Fruit fly (Drosophila melanogaster) whole organism, embryonic: Measurements from ENCODE around the gene CG3078.
A peak's percentile ranks its signal among the peaks of the same experiment; 100 is the strongest.

Experiments
- ATbp ChIP-seq: fragments of 200-800 bp; sonication (Bioruptor generic); optimal IDR thresholded peaks from 2 replicates; lab custom pipeline; 2017; ENCODE audit warnings: missing biosample characterization, mild to moderate bottlenecking, missing genetic modification characterization, missing genetic modification reagents
- CG10959 ChIP-seq: fragments of 200-800 bp; sonication (Bioruptor generic); IDR thresholded peaks from 2 replicates; pipeline ENCODE4 v1.3.6; 2022; ENCODE audit warnings: missing biosample characterization, missing genetic modification characterization
- CG10979 ChIP-seq: fragments of 200-800 bp; sonication (Bioruptor generic); optimal IDR thresholded peaks from 2 replicates; lab custom pipeline; 2018; ENCODE audit warnings: missing biosample characterization, mild to moderate bottlenecking, missing genetic modification characterization, moderate library complexity
- CG11456 ChIP-seq: fragments of 200-800 bp; sonication (Bioruptor generic); IDR thresholded peaks from 3 replicates; pipeline ENCODE4 v1.3.6; 2022; ENCODE audit warnings: missing biosample characterization, missing genetic modification characterization
- CG11696 ChIP-seq: fragments of 200-800 bp; sonication (Bioruptor generic); IDR thresholded peaks from 2 replicates; pipeline ENCODE4 v1.3.6; 2022; ENCODE audit warnings: missing biosample characterization, missing genetic modification characterization
- CG12299 ChIP-seq: fragments of 200-800 bp; sonication (Bioruptor generic); optimal IDR thresholded peaks from 2 replicates; lab custom pipeline; 2018; ENCODE audit warnings: missing biosample characterization, mild to moderate bottlenecking, missing genetic modification characterization
- CG1233 ChIP-seq: fragments of 200-800 bp; sonication (Bioruptor generic); optimal IDR thresholded peaks from 4 replicates; lab custom pipeline; 2018; ENCODE audit warnings: missing biosample characterization, mild to moderate bottlenecking, missing genetic modification characterization
- CG13424 ChIP-seq: fragments of 200-800 bp; sonication (Bioruptor generic); optimal IDR thresholded peaks from 2 replicates; lab custom pipeline; 2019; ENCODE audit warnings: missing biosample characterization, mild to moderate bottlenecking, missing genetic modification characterization, moderate library complexity
- CG14860 ChIP-seq: fragments of 200-800 bp; sonication (Bioruptor generic); IDR thresholded peaks from 3 replicates; pipeline ENCODE4 v1.3.6; 2022; ENCODE audit warnings: missing biosample characterization, missing genetic modification characterization; ENCODE audit not compliant: partially characterized antibody
- CG15269 ChIP-seq: fragments of 200-800 bp; sonication (Bioruptor generic); optimal IDR thresholded peaks from 2 replicates; lab custom pipeline; 2018; ENCODE audit warnings: missing biosample characterization, mild to moderate bottlenecking, missing genetic modification characterization, moderate library complexity
- CG16813 ChIP-seq: fragments of 200-800 bp; sonication (Bioruptor generic); IDR thresholded peaks from 3 replicates; pipeline ENCODE4 v1.3.6; 2022; ENCODE audit warnings: missing biosample characterization, missing genetic modification characterization; ENCODE audit not compliant: partially characterized antibody
- CG31224 ChIP-seq: fragments of 200-800 bp; sonication (Bioruptor generic); IDR thresholded peaks from 2 replicates; pipeline ENCODE4 v1.3.6; 2022; ENCODE audit warnings: missing biosample characterization, missing genetic modification characterization
- CG7556 ChIP-seq: fragments of 200-800 bp; sonication (Bioruptor generic); optimal IDR thresholded peaks from 2 replicates; lab custom pipeline; 2017; ENCODE audit warnings: missing biosample characterization, mild to moderate bottlenecking, missing genetic modification characterization
- CG8290 ChIP-seq, 3 experiments: fragments of 200-800 bp; sonication (Bioruptor generic); optimal IDR thresholded peaks; 2 replicates each; lab custom pipeline; 2016 to 2019; ENCODE audit warnings: missing biosample characterization in 3 of 3, missing genetic modification characterization in 3 of 3, mild to moderate bottlenecking in 2 of 3, moderate library complexity in 1 of 3
- CG9215 ChIP-seq: fragments of 200-800 bp; sonication (Bioruptor generic); IDR thresholded peaks from 2 replicates; pipeline ENCODE4 v1.3.6; 2022; ENCODE audit warnings: missing biosample characterization, missing genetic modification characterization
- CG9727 ChIP-seq: fragments of 200-800 bp; sonication (Bioruptor generic); optimal IDR thresholded peaks from 3 replicates; lab custom pipeline; 2017; ENCODE audit warnings: missing biosample characterization, mild to moderate bottlenecking, missing genetic modification characterization
- CkIIα-i1 ChIP-seq: fragments of 200-800 bp; sonication (Bioruptor generic); IDR thresholded peaks from 2 replicates; pipeline ENCODE4 v1.3.6; 2022; ENCODE audit warnings: missing biosample characterization, missing genetic modification characterization
- D19A ChIP-seq: fragments of 200-800 bp; optimal IDR thresholded peaks from 3 replicates; lab custom pipeline; 2019; ENCODE audit warnings: missing biosample characterization, mild to moderate bottlenecking, missing genetic modification characterization, moderate library complexity
- Dbx ChIP-seq: fragments of 200-800 bp; sonication (Bioruptor generic); IDR thresholded peaks from 3 replicates; pipeline ENCODE4 v1.3.6; 2022; ENCODE audit warnings: missing biosample characterization, missing genetic modification characterization
- E2f2 ChIP-seq: fragments of 200-800 bp; sonication (Bioruptor generic); IDR thresholded peaks from 2 replicates; pipeline ENCODE4 v1.3.6; 2022; ENCODE audit warnings: missing biosample characterization, missing genetic modification characterization
- HmgZ ChIP-seq: fragments of 200-800 bp; sonication (Bioruptor generic); optimal IDR thresholded peaks from 2 replicates; lab custom pipeline; 2018; ENCODE audit warnings: missing biosample characterization, mild to moderate bottlenecking, missing genetic modification characterization
- MESR4 ChIP-seq: fragments of 200-800 bp; sonication (Bioruptor generic); optimal IDR thresholded peaks from 2 replicates; lab custom pipeline; 2018; ENCODE audit warnings: missing biosample characterization, mild to moderate bottlenecking, missing genetic modification characterization, moderate library complexity
- Myb ChIP-seq: fragments of 200-800 bp; sonication (Bioruptor generic); optimal IDR thresholded peaks from 2 replicates; lab custom pipeline; 2016; ENCODE audit warnings: missing biosample characterization, missing genetic modification characterization
- NK7.1 ChIP-seq: fragments of 200-800 bp; sonication (Bioruptor generic); optimal IDR thresholded peaks from 3 replicates; lab custom pipeline; 2016; ENCODE audit warnings: missing biosample characterization, missing genetic modification characterization
- Opbp ChIP-seq: fragments of 200-800 bp; sonication (Bioruptor generic); IDR thresholded peaks from 3 replicates; pipeline ENCODE4 v1.3.6; 2022; ENCODE audit warnings: missing biosample characterization, missing genetic modification characterization; ENCODE audit not compliant: partially characterized antibody
- Pdp1 ChIP-seq, 2 experiments: fragments of 200-800 bp; sonication (Bioruptor generic); optimal IDR thresholded peaks; 3 replicates each; lab custom pipeline; 2016; ENCODE audit warnings: missing biosample characterization in 2 of 2, missing genetic modification characterization in 2 of 2, mild to moderate bottlenecking in 1 of 2, moderate library complexity in 1 of 2
- Stat92E ChIP-seq, 3 experiments: fragments of >200 bp in 2 of 3; fragments of 200-800 bp in 1 of 3; sonication (Bioruptor generic) in 1 of 3; optimal IDR thresholded peaks; 2 replicates each; lab custom pipeline; 2017 to 2019; ENCODE audit warnings: missing biosample characterization in 3 of 3, missing genetic modification characterization in 3 of 3, mild to moderate bottlenecking in 1 of 3, moderate library complexity in 1 of 3
- YL-1 ChIP-seq: fragments of 200-800 bp; sonication (Bioruptor generic); optimal IDR thresholded peaks from 3 replicates; lab custom pipeline; 2017; ENCODE audit warnings: missing biosample characterization, mild to moderate bottlenecking, missing genetic modification characterization
- ac ChIP-seq: fragments of 200-800 bp; sonication (Bioruptor generic); optimal IDR thresholded peaks from 3 replicates; lab custom pipeline; 2017; ENCODE audit warnings: missing biosample characterization, mild to moderate bottlenecking, missing genetic modification characterization
- bowl ChIP-seq: fragments of 200-800 bp; sonication (Bioruptor generic); IDR thresholded peaks from 2 replicates; pipeline ENCODE4 v1.3.6; 2022; ENCODE audit warnings: missing biosample characterization, missing genetic modification characterization
- chn ChIP-seq: fragments of 200-800 bp; sonication (Bioruptor generic); optimal IDR thresholded peaks from 2 replicates; lab custom pipeline; 2016; ENCODE audit warnings: missing biosample characterization, missing genetic modification characterization
- corto ChIP-seq: fragments of 200-800 bp; sonication (Bioruptor generic); optimal IDR thresholded peaks from 2 replicates; lab custom pipeline; 2016; ENCODE audit warnings: missing biosample characterization, mild to moderate bottlenecking, missing genetic modification characterization, moderate library complexity
- crc ChIP-seq: fragments of 200-800 bp; sonication (Bioruptor generic); optimal IDR thresholded peaks from 2 replicates; lab custom pipeline; 2016; ENCODE audit warnings: missing biosample characterization, missing genetic modification characterization
- fd64A ChIP-seq: fragments of 200-800 bp; sonication (Bioruptor generic); optimal IDR thresholded peaks from 3 replicates; lab custom pipeline; 2018; ENCODE audit warnings: missing biosample characterization, mild to moderate bottlenecking, missing genetic modification characterization
- grn ChIP-seq: fragments of 200-800 bp; sonication (Bioruptor generic); optimal IDR thresholded peaks from 3 replicates; lab custom pipeline; 2017; ENCODE audit warnings: missing biosample characterization, missing genetic modification characterization
- gro ChIP-seq: fragments of 200-800 bp; sonication (Bioruptor generic); optimal IDR thresholded peaks from 2 replicates; lab custom pipeline; 2016; ENCODE audit warnings: missing biosample characterization, missing genetic modification characterization
- jing ChIP-seq: fragments of 200-800 bp; sonication (Bioruptor generic); optimal IDR thresholded peaks from 2 replicates; lab custom pipeline; 2018; ENCODE audit warnings: missing biosample characterization, mild to moderate bottlenecking, missing genetic modification characterization
- mld ChIP-seq: fragments of 200-800 bp; sonication (Bioruptor generic); IDR thresholded peaks from 3 replicates; pipeline ENCODE4 v1.3.6; 2022; ENCODE audit warnings: missing biosample characterization, missing genetic modification characterization; ENCODE audit not compliant: partially characterized antibody
- nerfin-1 ChIP-seq: fragments of 200-800 bp; sonication (Bioruptor generic); optimal IDR thresholded peaks from 3 replicates; lab custom pipeline; 2019; ENCODE audit warnings: missing biosample characterization, mild to moderate bottlenecking, missing genetic modification characterization, moderate library complexity
- org-1 ChIP-seq: fragments of 200-800 bp; sonication (Bioruptor generic); optimal IDR thresholded peaks from 2 replicates; lab custom pipeline; 2017; ENCODE audit warnings: missing biosample characterization, missing genetic modification characterization
- ro ChIP-seq: fragments of 200-800 bp; sonication (Bioruptor generic); IDR thresholded peaks from 2 replicates; pipeline ENCODE4 v1.3.6; 2022; ENCODE audit warnings: missing biosample characterization, missing genetic modification characterization
- row ChIP-seq: fragments of 200-800 bp; sonication (Bioruptor generic); IDR thresholded peaks from 3 replicates; pipeline ENCODE4 v1.3.6; 2022; ENCODE audit warnings: missing biosample characterization, missing genetic modification characterization
- scrt ChIP-seq: fragments of 200-800 bp; sonication (Bioruptor generic); optimal IDR thresholded peaks from 2 replicates; lab custom pipeline; 2018; ENCODE audit warnings: missing biosample characterization, mild to moderate bottlenecking, missing genetic modification characterization, moderate library complexity
- sisA ChIP-seq: fragments of 200-800 bp; sonication (Bioruptor generic); IDR thresholded peaks from 2 replicates; pipeline ENCODE4 v1.3.6; 2022; ENCODE audit warnings: missing biosample characterization, missing genetic modification characterization
- sob ChIP-seq: fragments of 200-800 bp; sonication (Bioruptor generic); IDR thresholded peaks from 2 replicates; pipeline ENCODE4 v1.3.6; 2022; ENCODE audit warnings: missing biosample characterization, missing genetic modification characterization
- tio ChIP-seq: fragments of 200-800 bp; sonication (Bioruptor generic); optimal IDR thresholded peaks from 2 replicates; lab custom pipeline; 2017; ENCODE audit warnings: missing biosample characterization, missing genetic modification characterization, inconsistent platforms
- tna ChIP-seq: fragments of 200-800 bp; sonication (Bioruptor generic); IDR thresholded peaks from 2 replicates; pipeline ENCODE4 v1.3.6; 2022; ENCODE audit warnings: missing biosample characterization, missing genetic modification characterization; ENCODE audit not compliant: partially characterized antibody
- vvl ChIP-seq: fragments of 200-800 bp; sonication (Bioruptor generic); IDR thresholded peaks from 2 replicates; pipeline ENCODE4 v1.3.6; 2022; ENCODE audit warnings: missing biosample characterization, missing genetic modification characterization

CG3078 gene

dm6 chrX:2222181-2222790 lies 37.4 kb downstream of the CG3078 start, which contains the start of gene Vinc (continued):
- peak; percentile 57 for TF ChIP-seq CG8290 (GFP tag; optimal IDR thresholded peaks at IDR 0.05; lab: Kevin White, UChicago)
- no peak for TF ChIP-seq CG8290 (tag; optimal IDR thresholded peaks at IDR 0.05; lab: Kevin White, UChicago)
- peak; percentile 85 for TF ChIP-seq D19A (tag; lab: Kevin White, UChicago)
- TF ChIP-seq CG12299 = peak; percentile 77
- TF ChIP-seq ro (GFP tag; lab: Robert Waterston, UW) = peak; percentile 39; the same call in 1 of the 2 replicates
- TF ChIP-seq nerfin-1 (tag; lab: Kevin White, UChicago) = peak; percentile 86
- TF ChIP-seq corto (GFP tag; lab: Kevin White, UChicago) = no peak
- peak; percentile 58 for TF ChIP-seq Myb (GFP tag; lab: Kevin White, UChicago)
- peak; percentile 41; the same call in 1 of the 2 replicates for TF ChIP-seq bowl (GFP tag; lab: Robert Waterston, UW)
- TF ChIP-seq MESR4 (GFP tag; lab: Kevin White, UChicago) = no peak
- TF ChIP-seq ATbp (GFP tag; lab: Kevin White, UChicago) = peak; percentile 52
- TF ChIP-seq Opbp (GFP tag; lab: Robert Waterston, UW) = peak; percentile 40; the same call in 2 of the 3 replicates
- peak; percentile 98 for TF ChIP-seq row (GFP tag; lab: Robert Waterston, UW)
- TF ChIP-seq tna = peak; percentile 55; the same call in 1 of the 2 replicates
- no peak for TF ChIP-seq jing (GFP tag; lab: Kevin White, UChicago)
- TF ChIP-seq grn (GFP tag; lab: Kevin White, UChicago) = no peak
- peak; percentile 77 to 90 for TF ChIP-seq Pdp1 (GFP tag; optimal IDR thresholded peaks at IDR 0.05; lab: Kevin White, UChicago)
- peak; percentile 80 for TF ChIP-seq NK7.1
- TF ChIP-seq CG7556 (GFP tag; lab: Kevin White, UChicago) = peak; percentile 83
- TF ChIP-seq CG15269 (tag; lab: Kevin White, UChicago) = peak; percentile 86
- TF ChIP-seq CG9727 = peak; percentile 83
- TF ChIP-seq CG14860 (GFP tag; lab: Robert Waterston, UW) = 0 out of 3 replicates have a peak, but pooled peaks have one; percentile 47
- TF ChIP-seq Stat92E (GFP tag; optimal IDR thresholded peaks at IDR 0.05; lab: Kevin White, UChicago) = peak in 1 of 3 experiments; percentile 42
- peak; percentile 62 for TF ChIP-seq CG10959 (GFP tag; lab: Robert Waterston, UW)
- peak; percentile 86 for TF ChIP-seq E2f2 (GFP tag; lab: Robert Waterston, UW)
- TF ChIP-seq CG16813 = peak; percentile 49; the same call in 2 of the 3 replicates
- TF ChIP-seq sob = peak; percentile 82
- peak; percentile 94 for TF ChIP-seq CG13424 (tag; lab: Kevin White, UChicago)
- peak; percentile 66 for TF ChIP-seq gro
- TF ChIP-seq HmgZ = peak; percentile 88
- TF ChIP-seq chn = peak; percentile 62
- no peak for TF ChIP-seq mld (GFP tag; lab: Robert Waterston, UW)
- peak; percentile 87 for TF ChIP-seq CG11456
- peak; percentile 53 for TF ChIP-seq org-1 (GFP tag; lab: Kevin White, UChicago)
- TF ChIP-seq CG11696 (GFP tag; lab: Robert Waterston, UW) = 0 out of 2 replicates have a peak, but pooled peaks have one; percentile 16
- TF ChIP-seq ac = no peak
- TF ChIP-seq tio (GFP tag; lab: Kevin White, UChicago) = no peak
- TF ChIP-seq CG10979 = peak; percentile 89
- peak; percentile 89 for TF ChIP-seq CG9215 (GFP tag; lab: Robert Waterston, UW)
- peak; percentile 82 for TF ChIP-seq sisA
- TF ChIP-seq YL-1 (GFP tag; lab: Kevin White, UChicago) = peak; percentile 11
- peak; percentile 87 for TF ChIP-seq scrt
- TF ChIP-seq vvl (GFP tag; lab: Robert Waterston, UW) = peak; percentile 80
- peak; percentile 79 for TF ChIP-seq crc (GFP tag; lab: Kevin White, UChicago)
- TF ChIP-seq CkIIα-i1 = 0 out of 2 replicates have a peak, but pooled peaks have one; percentile 46
- peak; percentile 69 for TF ChIP-seq fd64A (GFP tag; lab: Kevin White, UChicago)
- TF ChIP-seq CG31224 (GFP tag; lab: Robert Waterston, UW) = peak; percentile 81
- peak; percentile 90 for TF ChIP-seq CG1233 (GFP tag; lab: Kevin White, UChicago)
- peak; percentile 89 for TF ChIP-seq Dbx (GFP tag; lab: Robert Waterston, UW)
